Worm (Caenorhabditis elegans) whole organism, young adult: ENCODE results near the gene F11C1.10.
A peak's percentile ranks its signal among the peaks of the same experiment; 100 is the strongest.

Experiments
- B0035.1 ChIP-seq: sonication (generic microtip); optimal IDR thresholded peaks from 2 replicates; lab custom pipeline; 2016; ENCODE audit warnings: missing genetic modification characterization, mild to moderate bottlenecking, missing compliant biosample characterization, missing genotype, missing genetic modification reagents
- C06A6.2 ChIP-seq: fragments of 200-800 bp; sonication (Bioruptor generic); conservative IDR thresholded peaks from 2 replicates; pipeline ENCODE4 v1.3.6; 2022; ENCODE audit warnings: missing genetic modification characterization, missing compliant biosample characterization
- F22D6.2 ChIP-seq: sonication (generic microtip); optimal IDR thresholded peaks from 2 replicates; lab custom pipeline; 2016; ENCODE audit warnings: mild to moderate bottlenecking, missing genetic modification characterization, missing compliant biosample characterization
- F37B4.10 ChIP-seq: fragments of 200-800 bp; sonication (Bioruptor generic); IDR thresholded peaks from 2 replicates; pipeline ENCODE4 v1.3.6; 2022; ENCODE audit warnings: missing genetic modification characterization, missing compliant biosample characterization
- F39B2.1 ChIP-seq: fragments of 200-800 bp; sonication (Bioruptor generic); IDR thresholded peaks from 2 replicates; pipeline ENCODE4 v1.3.6; 2022; ENCODE audit warnings: missing genetic modification reagents, missing genetic modification characterization, missing compliant biosample characterization
- K11D2.4 ChIP-seq: fragments of 200-800 bp; sonication (Bioruptor generic); IDR thresholded peaks from 2 replicates; pipeline ENCODE4 v1.3.6; 2022; ENCODE audit warnings: missing genetic modification reagents, missing genetic modification characterization, missing compliant biosample characterization
- Y67H2A.10 ChIP-seq: fragments of 200-800 bp; sonication (Bioruptor generic); conservative IDR thresholded peaks from 2 replicates; pipeline ENCODE4 v1.3.6; 2022; ENCODE audit warnings: missing genetic modification reagents, missing genetic modification characterization, missing compliant biosample characterization
- aptf-2 ChIP-seq: fragments of 200-800 bp; sonication (Bioruptor generic); conservative IDR thresholded peaks from 2 replicates; pipeline ENCODE4 v1.3.6; 2022; ENCODE audit warnings: missing genetic modification reagents, missing genetic modification characterization, missing compliant biosample characterization
- aptf-3 ChIP-seq: fragments of 200-800 bp; sonication (Bioruptor generic); IDR thresholded peaks from 2 replicates; pipeline ENCODE4 v1.3.6; 2022; ENCODE audit warnings: missing genetic modification characterization, missing compliant biosample characterization
- attf-3 ChIP-seq: fragments of 200-800 bp; sonication (Bioruptor generic); conservative IDR thresholded peaks from 2 replicates; pipeline ENCODE4 v1.3.6; 2022; ENCODE audit warnings: missing genetic modification reagents, missing genetic modification characterization, missing compliant biosample characterization
- attf-5 ChIP-seq: fragments of 200-800 bp; sonication (Bioruptor generic); optimal IDR thresholded peaks from 2 replicates; lab custom pipeline; 2018; ENCODE audit warnings: mild to moderate bottlenecking, missing genetic modification characterization, missing compliant biosample characterization
- bed-2 ChIP-seq: fragments of 200-800 bp; sonication (Bioruptor generic); IDR thresholded peaks from 2 replicates; pipeline ENCODE4 v1.3.6; 2022; ENCODE audit warnings: missing genetic modification reagents, missing genetic modification characterization, missing compliant biosample characterization
- cebp-1 ChIP-seq, 2 experiments: fragments of 200-800 bp in 1 of 2; sonication (Bioruptor generic) in 1 of 2; sonication (generic microtip) in 1 of 2; IDR thresholded peaks in 1 of 2; optimal IDR thresholded peaks in 1 of 2; 2 replicates each; pipeline versions ENCODE4 v1.3.6 to Lab custom; 2017 to 2022; ENCODE audit warnings: missing compliant biosample characterization in 2 of 2, missing genetic modification characterization in 2 of 2, mild to moderate bottlenecking in 1 of 2, missing genetic modification reagents in 1 of 2, moderate library complexity in 1 of 2
- cebp-2 ChIP-seq: fragments of 200-800 bp; sonication (Bioruptor generic); IDR thresholded peaks from 2 replicates; pipeline ENCODE4 v1.3.6; 2022; ENCODE audit warnings: missing genetic modification characterization, missing compliant biosample characterization
- chd-7 ChIP-seq: sonication (generic microtip); optimal IDR thresholded peaks from 2 replicates; lab custom pipeline; 2016; ENCODE audit warnings: mild to moderate bottlenecking, missing genetic modification characterization, moderate library complexity, missing compliant biosample characterization
- dox-1 ChIP-seq: fragments of 200-800 bp; sonication (Bioruptor generic); IDR thresholded peaks from 2 replicates; pipeline ENCODE4 v1.3.6; 2022; ENCODE audit warnings: missing genetic modification reagents, missing genetic modification characterization, missing compliant biosample characterization
- ekl-4 ChIP-seq: fragments of 200-800 bp; sonication (Bioruptor generic); IDR thresholded peaks from 2 replicates; pipeline ENCODE4 v1.3.6; 2022; ENCODE audit warnings: missing genetic modification reagents, missing genetic modification characterization, missing compliant biosample characterization
- gei-17 ChIP-seq: fragments of 200-800 bp; sonication (Bioruptor generic); optimal IDR thresholded peaks from 2 replicates; lab custom pipeline; 2018; ENCODE audit warnings: mild to moderate bottlenecking, missing genetic modification characterization, missing compliant biosample characterization
- him-1 ChIP-seq: sonication (generic microtip); optimal IDR thresholded peaks from 2 replicates; lab custom pipeline; 2016; ENCODE audit warnings: missing genotype, missing genetic modification reagents, missing genetic modification characterization, missing compliant biosample characterization
- hrde-1 ChIP-seq: sonication (generic microtip); optimal IDR thresholded peaks from 2 replicates; lab custom pipeline; 2016; ENCODE audit warnings: missing genetic modification characterization, mild to moderate bottlenecking, missing compliant biosample characterization, moderate library complexity, missing genotype, missing genetic modification reagents, borderline replicate concordance
- let-526 ChIP-seq: fragments of 200-800 bp; sonication (Bioruptor generic); IDR thresholded peaks from 2 replicates; pipeline ENCODE4 v1.3.6; 2022; ENCODE audit warnings: missing genetic modification reagents, missing genetic modification characterization, missing compliant biosample characterization
- let-607 ChIP-seq, 2 experiments: fragments of 200-800 bp in 1 of 2; sonication (Bioruptor generic) in 1 of 2; sonication (generic microtip) in 1 of 2; optimal IDR thresholded peaks; 2 replicates each; lab custom pipeline; 2016 to 2018; ENCODE audit warnings: mild to moderate bottlenecking in 2 of 2, missing compliant biosample characterization in 2 of 2, missing genetic modification characterization in 2 of 2, moderate library complexity in 2 of 2, missing genotype in 1 of 2
- lin-54 ChIP-seq: fragments of 200-800 bp; sonication (Bioruptor generic); optimal IDR thresholded peaks from 2 replicates; lab custom pipeline; 2018; ENCODE audit warnings: mild to moderate bottlenecking, missing genetic modification characterization, missing compliant biosample characterization
- lsl-1 ChIP-seq: fragments of 200-800 bp; sonication (Bioruptor generic); optimal IDR thresholded peaks from 2 replicates; lab custom pipeline; 2018; ENCODE audit warnings: mild to moderate bottlenecking, missing genetic modification characterization, moderate library complexity, missing compliant biosample characterization
- madf-3 ChIP-seq: fragments of 200-800 bp; sonication (Bioruptor generic); IDR thresholded peaks from 2 replicates; pipeline ENCODE4 v1.3.6; 2022; ENCODE audit warnings: missing genetic modification reagents, missing genetic modification characterization, missing compliant biosample characterization
- madf-6 ChIP-seq: fragments of 200-800 bp; sonication (Bioruptor generic); IDR thresholded peaks from 2 replicates; pipeline ENCODE4 v1.3.6; 2022; ENCODE audit warnings: missing genetic modification reagents, missing genetic modification characterization, missing compliant biosample characterization
- mel-28 ChIP-seq: sonication (generic microtip); optimal IDR thresholded peaks from 2 replicates; lab custom pipeline; 2016; ENCODE audit warnings: borderline replicate concordance, mild to moderate bottlenecking, missing genetic modification characterization, missing compliant biosample characterization
- mxl-1 ChIP-seq: sonication (generic microtip); optimal IDR thresholded peaks from 2 replicates; lab custom pipeline; 2016; ENCODE audit warnings: missing genetic modification characterization, missing compliant biosample characterization
- nfya-1 ChIP-seq: sonication (generic microtip); optimal IDR thresholded peaks from 2 replicates; lab custom pipeline; 2017; ENCODE audit warnings: antibody characterized with exemption, missing compliant biosample characterization, missing genetic modification characterization, borderline replicate concordance; ENCODE audit not compliant: insufficient read depth
- nhr-120 ChIP-seq: fragments of 200-800 bp; sonication (Bioruptor generic); IDR thresholded peaks from 2 replicates; pipeline ENCODE4 v1.3.6; 2022; ENCODE audit warnings: missing genetic modification characterization, missing compliant biosample characterization
- rec-8 ChIP-seq, 2 experiments: sonication (generic microtip); optimal IDR thresholded peaks; 2 replicates each; lab custom pipeline; 2016; ENCODE audit warnings: mild to moderate bottlenecking in 2 of 2, missing genetic modification characterization in 2 of 2, missing genetic modification reagents in 2 of 2, missing genotype in 2 of 2, missing biosample characterization in 1 of 2, missing compliant biosample characterization in 1 of 2, moderate library complexity in 1 of 2
- sea-2 ChIP-seq: fragments of 200-800 bp; sonication (Bioruptor generic); IDR thresholded peaks from 2 replicates; pipeline ENCODE4 v1.3.6; 2022; ENCODE audit warnings: missing genetic modification characterization, missing compliant biosample characterization
- snpc-3.4 ChIP-seq: sonication (generic microtip); optimal IDR thresholded peaks from 2 replicates; lab custom pipeline; 2017; ENCODE audit warnings: missing genetic modification characterization, mild to moderate bottlenecking, missing compliant biosample characterization, antibody characterized with exemption, moderate library complexity, missing genotype, missing genetic modification reagents
- sptf-2 ChIP-seq: fragments of 200-800 bp; sonication (Bioruptor generic); optimal IDR thresholded peaks from 2 replicates; lab custom pipeline; 2018; ENCODE audit warnings: mild to moderate bottlenecking, missing genetic modification characterization, missing compliant biosample characterization
- ztf-25 ChIP-seq: fragments of 200-800 bp; sonication (Bioruptor generic); IDR thresholded peaks from 2 replicates; pipeline ENCODE4 v1.3.6; 2022; ENCODE audit warnings: missing genetic modification reagents, missing genetic modification characterization, missing compliant biosample characterization
- ztf-6 ChIP-seq: fragments of 200-800 bp; sonication (Bioruptor generic); IDR thresholded peaks from 2 replicates; pipeline ENCODE4 v1.3.6; 2022; ENCODE audit warnings: missing genetic modification reagents, missing genetic modification characterization, missing compliant biosample characterization

F11C1.10 gene

DNA sequence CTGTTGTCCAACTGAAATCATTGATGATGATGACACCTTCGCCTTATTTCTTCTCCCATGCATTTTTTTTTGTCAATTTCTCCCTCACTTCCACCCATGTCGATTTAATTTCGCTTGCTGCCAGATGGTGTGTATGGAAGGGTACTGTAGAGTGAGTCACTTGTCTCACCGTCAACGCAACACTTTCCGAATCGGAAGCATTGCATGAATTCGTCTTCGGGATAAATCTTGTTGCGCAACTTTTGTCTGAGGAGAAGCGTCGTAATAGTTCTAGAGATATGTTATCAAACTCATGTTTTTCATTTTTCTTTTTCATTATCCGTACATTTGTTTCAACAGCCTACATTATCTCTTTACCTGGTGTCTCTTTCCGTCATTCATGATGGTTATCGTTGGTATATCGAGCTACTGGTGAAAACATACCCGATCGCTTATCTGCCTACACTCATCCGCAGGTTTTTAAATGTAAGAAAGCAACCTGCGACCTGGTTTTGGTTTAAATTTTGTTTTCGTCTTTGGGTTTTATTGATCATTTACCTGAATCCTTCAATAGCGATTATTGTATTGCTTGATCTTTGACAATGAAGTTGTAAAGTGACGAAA lies 27.7 kb downstream of the F11C1.10 start:
- TF ChIP-seq hrde-1 (tag; lab: Kevin White, UChicago) (no peak), lsl-1 (no peak), dox-1 (GFP tag; lab: Robert Waterston, UW) (no peak), F37B4.10 (GFP tag; lab: Robert Waterston, UW) (no peak), C06A6.2 (no peak), snpc-3.4 (tag; lab: Kevin White, UChicago) (no peak), F22D6.2 (tag; lab: Kevin White, UChicago) (no peak), attf-5 (no peak), nfya-1 (tag; lab: Kevin White, UChicago) (no peak), ztf-6 (GFP tag; lab: Robert Waterston, UW) (no peak), mxl-1 (tag; lab: Kevin White, UChicago) (no peak), rec-8 (tag; optimal IDR thresholded peaks at IDR 0.05; lab: Kevin White, UChicago) (no peak), lin-54 (no peak), let-607 (tag; optimal IDR thresholded peaks at IDR 0.05; lab: Kevin White, UChicago) (no peak), gei-17 (no peak), sptf-2 (GFP tag; lab: Kevin White, UChicago) (no peak), sea-2 (no peak)

DNA sequence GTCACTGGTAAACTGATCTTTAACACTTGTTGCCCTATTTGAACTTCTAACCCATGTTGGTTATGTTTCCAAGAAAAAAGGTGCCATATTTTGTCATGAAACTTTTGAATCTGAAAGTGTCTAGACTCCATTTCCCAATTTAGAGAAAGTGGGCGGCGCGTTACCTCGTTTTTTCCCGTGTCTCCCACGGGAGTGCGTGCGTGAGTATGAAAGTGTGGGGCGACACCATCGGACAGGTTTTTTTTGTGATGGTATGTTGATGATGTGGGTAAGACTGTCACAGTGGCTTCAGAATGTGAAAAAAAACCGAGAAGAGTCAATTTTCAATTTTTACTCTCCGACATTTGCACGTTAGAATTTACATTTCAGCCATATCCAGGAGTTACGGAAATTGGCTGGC lies 28.8 kb downstream of the F11C1.10 start:
- no peak for TF ChIP-seq mel-28 (tag; lab: Kevin White, UChicago)
- 0 out of 2 replicates have a peak, but pooled peaks have one; percentile 31 for TF ChIP-seq madf-3 (GFP tag; lab: Robert Waterston, UW)
- TF ChIP-seq Y67H2A.10 = no peak
- no peak for TF ChIP-seq sea-2
- TF ChIP-seq let-526 (GFP tag; lab: Robert Waterston, UW) = no peak
- no peak for TF ChIP-seq B0035.1 (tag; lab: Kevin White, UChicago)

DNA sequence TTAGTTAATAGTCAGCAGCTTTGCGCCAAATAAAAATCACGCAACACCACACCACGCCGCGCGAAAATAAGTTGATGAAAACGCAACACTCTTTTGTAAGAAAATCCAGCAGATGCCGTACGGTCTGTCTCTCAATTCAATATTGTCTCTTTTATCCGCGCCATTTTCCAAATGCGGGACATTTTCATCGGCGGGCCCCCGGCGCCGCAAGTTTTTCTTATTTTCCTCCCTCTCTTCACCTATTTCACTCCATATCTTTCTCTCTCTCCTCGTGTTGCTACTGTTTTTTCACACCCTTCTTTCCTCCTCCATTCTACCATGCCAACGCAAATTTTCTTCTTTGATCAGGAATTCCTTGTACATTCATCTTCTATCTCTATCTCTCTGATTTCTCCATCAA lies 29.4 kb downstream of the F11C1.10 start:
- TF ChIP-seq bed-2 (no peak), cebp-2 (GFP tag; lab: Robert Waterston, UW) (no peak), hrde-1 (tag; lab: Kevin White, UChicago) (no peak), cebp-1 (GFP tag; IDR thresholded peaks at IDR 0.05; lab: Robert Waterston, UW) (no peak), cebp-1 (tag; optimal IDR thresholded peaks at IDR 0.05; lab: Kevin White, UChicago) (no peak), attf-5 (no peak), sea-2 (no peak), attf-3 (GFP tag; lab: Robert Waterston, UW) (no peak), K11D2.4 (GFP tag; lab: Robert Waterston, UW) (no peak), him-1 (tag; lab: Kevin White, UChicago) (no peak), gei-17 (no peak), ztf-6 (GFP tag; lab: Robert Waterston, UW) (no peak), madf-6 (GFP tag; lab: Robert Waterston, UW) (no peak), snpc-3.4 (tag; lab: Kevin White, UChicago) (no peak), nhr-120 (GFP tag; lab: Robert Waterston, UW) (no peak), chd-7 (no peak), ztf-25 (GFP tag; lab: Robert Waterston, UW) (no peak)

DNA sequence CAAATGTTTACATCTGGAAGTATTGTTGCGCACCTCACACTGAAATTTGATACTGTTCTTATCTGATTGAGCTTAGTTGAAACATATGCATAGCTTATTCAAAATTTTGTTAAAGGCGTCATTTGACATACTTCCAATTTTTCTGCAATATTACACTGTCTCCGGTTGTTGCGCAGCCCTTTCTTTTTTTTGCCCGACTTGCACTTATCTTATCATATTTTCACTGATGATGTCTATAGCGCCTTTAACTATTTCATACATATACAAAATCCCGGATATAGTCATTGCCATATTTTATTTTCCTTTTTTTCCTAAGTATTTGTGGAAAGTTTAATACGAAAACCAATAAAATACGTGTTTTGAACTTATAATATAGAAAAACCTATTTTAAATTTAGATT lies 29.9 kb downstream of the F11C1.10 start:
- TF ChIP-seq ekl-4 = no peak
- no peak for TF ChIP-seq sea-2
- TF ChIP-seq F39B2.1 (GFP tag; lab: Robert Waterston, UW) = no peak
- no peak for TF ChIP-seq aptf-2 (GFP tag; lab: Robert Waterston, UW)
- TF ChIP-seq aptf-3 = no peak
